Fruit fly (Drosophila melanogaster) whole organism, prepupa: Measurements from ENCODE around the gene cact.

Source experiments
- Blimp-1 ChIP-seq: fragments of 200-800 bp; sonication (Bioruptor generic); optimal IDR thresholded peaks from 3 replicates; lab custom pipeline; 2017; ENCODE audit warnings: missing biosample characterization, missing genetic modification characterization, mild to moderate bottlenecking, moderate library complexity, missing genetic modification reagents
- CG10669 ChIP-seq: fragments of 200-800 bp; sonication (Bioruptor generic); optimal IDR thresholded peaks from 3 replicates; lab custom pipeline; 2018; ENCODE audit warnings: missing biosample characterization, mild to moderate bottlenecking, missing genetic modification characterization, moderate library complexity
- CG11294 ChIP-seq: fragments of 200-800 bp; sonication (Bioruptor generic); IDR thresholded peaks from 2 replicates; pipeline ENCODE4 v1.3.6; 2022; ENCODE audit warnings: missing biosample characterization, missing genetic modification characterization
- CG11762 ChIP-seq: fragments of 200-800 bp; sonication (Bioruptor generic); optimal IDR thresholded peaks from 3 replicates; lab custom pipeline; 2016; ENCODE audit warnings: missing biosample characterization, missing genetic modification characterization; ENCODE audit not compliant: insufficient read depth
- CG15336 ChIP-seq: fragments of 200-800 bp; sonication (Bioruptor generic); IDR thresholded peaks from 2 replicates; pipeline ENCODE4 v1.3.6; 2022; ENCODE audit warnings: missing biosample characterization, missing genetic modification characterization
- CG1621 ChIP-seq: fragments of 200-800 bp; sonication (Bioruptor generic); optimal IDR thresholded peaks from 3 replicates; lab custom pipeline; 2018; ENCODE audit warnings: missing biosample characterization, mild to moderate bottlenecking, missing genetic modification characterization
- CG3032 ChIP-seq: fragments of 200-800 bp; optimal IDR thresholded peaks from 2 replicates; lab custom pipeline; 2019; ENCODE audit warnings: missing biosample characterization, mild to moderate bottlenecking, missing genetic modification characterization, moderate library complexity
- CG31627 ChIP-seq: fragments of 200-800 bp; sonication (Bioruptor generic); optimal IDR thresholded peaks from 3 replicates; lab custom pipeline; 2016; ENCODE audit warnings: missing biosample characterization, missing genetic modification characterization
- CG34406 ChIP-seq: fragments of 200-800 bp; sonication (Bioruptor generic); optimal IDR thresholded peaks from 3 replicates; lab custom pipeline; 2016; ENCODE audit warnings: missing biosample characterization, missing genetic modification characterization
- CG3919 ChIP-seq: fragments of 200-800 bp; sonication (Bioruptor generic); optimal IDR thresholded peaks from 3 replicates; lab custom pipeline; 2016; ENCODE audit warnings: missing biosample characterization, missing genetic modification characterization
- CG4318 ChIP-seq: fragments of 200-800 bp; sonication (Bioruptor generic); optimal IDR thresholded peaks from 3 replicates; lab custom pipeline; 2017; ENCODE audit warnings: missing biosample characterization, mild to moderate bottlenecking, missing genetic modification characterization
- CG6163 ChIP-seq: fragments of 200-800 bp; sonication (Bioruptor generic); IDR thresholded peaks from 3 replicates; pipeline ENCODE4 v1.3.6; 2022; ENCODE audit warnings: missing biosample characterization, missing genetic modification characterization
- CG6808 ChIP-seq: fragments of 200-800 bp; sonication (Bioruptor generic); optimal IDR thresholded peaks from 3 replicates; lab custom pipeline; 2017; ENCODE audit warnings: missing biosample characterization, missing genetic modification characterization, mild to moderate bottlenecking, moderate library complexity, missing genetic modification reagents
- CG6854 ChIP-seq: fragments of 200-800 bp; sonication (Bioruptor generic); optimal IDR thresholded peaks from 2 replicates; lab custom pipeline; 2017; ENCODE audit warnings: missing biosample characterization, mild to moderate bottlenecking, missing genetic modification characterization
- CG7368 ChIP-seq: fragments of 200-800 bp; sonication (Bioruptor generic); optimal IDR thresholded peaks from 3 replicates; lab custom pipeline; 2016; ENCODE audit warnings: missing biosample characterization, missing genetic modification characterization
- CG8119 ChIP-seq: fragments of 200-800 bp; sonication (Bioruptor generic); IDR thresholded peaks from 3 replicates; pipeline ENCODE4 v1.3.6; 2022; ENCODE audit warnings: missing biosample characterization, missing genetic modification characterization
- CG8319 ChIP-seq: fragments of 200-800 bp; sonication (Bioruptor generic); optimal IDR thresholded peaks from 3 replicates; lab custom pipeline; 2016; ENCODE audit warnings: missing biosample characterization, missing genetic modification characterization
- CG8632 ChIP-seq: fragments of 200-800 bp; sonication (Bioruptor generic); optimal IDR thresholded peaks from 3 replicates; lab custom pipeline; 2016; ENCODE audit warnings: missing biosample characterization, missing genetic modification characterization
- Eip75B ChIP-seq: fragments of 200-800 bp; sonication (Bioruptor generic); optimal IDR thresholded peaks from 3 replicates; lab custom pipeline; 2016; ENCODE audit warnings: missing biosample characterization, missing genetic modification characterization
- Eip78C ChIP-seq: fragments of 200-800 bp; sonication (Bioruptor generic); peaks from one replicate; lab custom pipeline; 2016; ENCODE audit warnings: missing biosample characterization, missing genetic modification characterization
- Eip93F ChIP-seq: fragments of 200-800 bp; sonication (Bioruptor generic); optimal IDR thresholded peaks from 2 replicates; lab custom pipeline; 2016; ENCODE audit warnings: missing biosample characterization, mild to moderate bottlenecking, missing genetic modification characterization
- Ets21C ChIP-seq: fragments of 200-800 bp; sonication (Bioruptor generic); optimal IDR thresholded peaks from 3 replicates; lab custom pipeline; 2016; ENCODE audit warnings: missing biosample characterization, missing genetic modification characterization
- Ets96B ChIP-seq: fragments of 200-800 bp; optimal IDR thresholded peaks from 2 replicates; lab custom pipeline; 2019; ENCODE audit warnings: missing biosample characterization, mild to moderate bottlenecking, missing genetic modification characterization, moderate library complexity
- Gug ChIP-seq: fragments of 200-800 bp; sonication (Bioruptor generic); IDR thresholded peaks from 2 replicates; pipeline ENCODE4 v1.3.6; 2022; ENCODE audit warnings: missing biosample characterization, missing genetic modification characterization
- Hr38 ChIP-seq: sonication (Bioruptor generic); optimal IDR thresholded peaks from 2 replicates; lab custom pipeline; 2016; ENCODE audit warnings: missing biosample characterization, missing genetic modification characterization
- Hr39 ChIP-seq: fragments of 200-800 bp; sonication (Bioruptor generic); optimal IDR thresholded peaks from 2 replicates; lab custom pipeline; 2016; ENCODE audit warnings: missing biosample characterization, missing genetic modification characterization
- Hr4 ChIP-seq: fragments of 200-800 bp; sonication (Bioruptor generic); optimal IDR thresholded peaks from 3 replicates; lab custom pipeline; 2016; ENCODE audit warnings: missing biosample characterization, missing genetic modification characterization
- Lpt ChIP-seq: fragments of 200-800 bp; sonication (Bioruptor generic); optimal IDR thresholded peaks from 3 replicates; lab custom pipeline; 2016; ENCODE audit warnings: missing biosample characterization, missing genetic modification characterization
- OdsH ChIP-seq: fragments of 200-800 bp; sonication (Bioruptor generic); optimal IDR thresholded peaks from 3 replicates; lab custom pipeline; 2016; ENCODE audit warnings: missing biosample characterization, missing genetic modification characterization
- Sox102F ChIP-seq: fragments of 200-800 bp; sonication (Bioruptor generic); optimal IDR thresholded peaks from 2 replicates; lab custom pipeline; 2016; ENCODE audit warnings: missing biosample characterization, mild to moderate bottlenecking, missing genetic modification characterization
- Sox14 ChIP-seq: fragments of 200-800 bp; sonication (Bioruptor generic); optimal IDR thresholded peaks from 3 replicates; lab custom pipeline; 2016; ENCODE audit warnings: missing biosample characterization, missing genetic modification characterization
- Sox15 ChIP-seq: fragments of 200-800 bp; sonication (Bioruptor generic); optimal IDR thresholded peaks from 3 replicates; lab custom pipeline; 2016; ENCODE audit warnings: missing biosample characterization, missing genetic modification characterization
- acj6 ChIP-seq: fragments of 200-800 bp; sonication (Bioruptor generic); optimal IDR thresholded peaks from 3 replicates; lab custom pipeline; 2016; ENCODE audit warnings: missing biosample characterization, missing genetic modification characterization
- dac ChIP-seq: fragments of 200-800 bp; sonication (Bioruptor generic); optimal IDR thresholded peaks from 2 replicates; lab custom pipeline; 2017; ENCODE audit warnings: missing biosample characterization, mild to moderate bottlenecking, missing genetic modification characterization
- dsx ChIP-seq: fragments of 200-800 bp; optimal IDR thresholded peaks from 3 replicates; lab custom pipeline; 2019; ENCODE audit warnings: missing biosample characterization, mild to moderate bottlenecking, missing genetic modification characterization, moderate library complexity; ENCODE audit not compliant: poor library complexity, severe bottlenecking
- eg ChIP-seq: fragments of 200-800 bp; sonication (Bioruptor generic); IDR thresholded peaks from 3 replicates; pipeline ENCODE4 v1.3.6; 2022; ENCODE audit warnings: missing biosample characterization, missing genetic modification characterization
- esn ChIP-seq: fragments of 200-800 bp; sonication (Bioruptor generic); optimal IDR thresholded peaks from 2 replicates; lab custom pipeline; 2016; ENCODE audit warnings: missing biosample characterization, mild to moderate bottlenecking, missing genetic modification characterization, moderate library complexity
- fd59A ChIP-seq: fragments of 200-800 bp; sonication (Bioruptor generic); optimal IDR thresholded peaks from 2 replicates; lab custom pipeline; 2017; ENCODE audit warnings: missing biosample characterization, mild to moderate bottlenecking, missing genetic modification characterization, missing genetic modification reagents
- fd85E ChIP-seq: fragments of 200-800 bp; sonication (Bioruptor generic); optimal IDR thresholded peaks from 3 replicates; lab custom pipeline; 2016; ENCODE audit warnings: missing biosample characterization, missing genetic modification characterization
- fkh ChIP-seq: fragments of 200-800 bp; sonication (Bioruptor generic); optimal IDR thresholded peaks from 3 replicates; lab custom pipeline; 2017; ENCODE audit warnings: missing biosample characterization, mild to moderate bottlenecking, missing genetic modification characterization, moderate library complexity
- lz ChIP-seq: fragments of 200-800 bp; sonication (Bioruptor generic); optimal IDR thresholded peaks from 3 replicates; lab custom pipeline; 2016; ENCODE audit warnings: missing biosample characterization, missing genetic modification characterization
- salr ChIP-seq, 2 experiments: fragments of 200-800 bp; sonication (Bioruptor generic); optimal IDR thresholded peaks; 3 replicates each; lab custom pipeline; 2016 to 2018; ENCODE audit warnings: missing biosample characterization in 2 of 2, missing genetic modification characterization in 2 of 2, mild to moderate bottlenecking in 1 of 2
- spab ChIP-seq: fragments of 200-800 bp; sonication (Bioruptor generic); optimal IDR thresholded peaks from 2 replicates; lab custom pipeline; 2017; ENCODE audit warnings: missing biosample characterization, mild to moderate bottlenecking, missing genetic modification characterization, missing genetic modification reagents
- ss ChIP-seq, 2 experiments: fragments of 200-800 bp; sonication (Bioruptor generic); optimal IDR thresholded peaks; 2 replicates in 1 of 2; 3 replicates in 1 of 2; lab custom pipeline; 2017 to 2018; ENCODE audit warnings: mild to moderate bottlenecking in 2 of 2, missing biosample characterization in 2 of 2, missing genetic modification characterization in 2 of 2, moderate library complexity in 1 of 2
- svp ChIP-seq: fragments of 200-800 bp; sonication (Bioruptor generic); peaks from one replicate; lab custom pipeline; 2016; ENCODE audit warnings: missing biosample characterization, missing genetic modification characterization
- topi ChIP-seq: fragments of 200-800 bp; sonication (Bioruptor generic); optimal IDR thresholded peaks from 3 replicates; lab custom pipeline; 2016; ENCODE audit warnings: missing biosample characterization, missing genetic modification characterization
- vri ChIP-seq: fragments of 200-800 bp; sonication (Bioruptor generic); optimal IDR thresholded peaks from 3 replicates; lab custom pipeline; 2016; ENCODE audit warnings: missing biosample characterization, mild to moderate bottlenecking, missing genetic modification characterization

Gene cact

DNA sequence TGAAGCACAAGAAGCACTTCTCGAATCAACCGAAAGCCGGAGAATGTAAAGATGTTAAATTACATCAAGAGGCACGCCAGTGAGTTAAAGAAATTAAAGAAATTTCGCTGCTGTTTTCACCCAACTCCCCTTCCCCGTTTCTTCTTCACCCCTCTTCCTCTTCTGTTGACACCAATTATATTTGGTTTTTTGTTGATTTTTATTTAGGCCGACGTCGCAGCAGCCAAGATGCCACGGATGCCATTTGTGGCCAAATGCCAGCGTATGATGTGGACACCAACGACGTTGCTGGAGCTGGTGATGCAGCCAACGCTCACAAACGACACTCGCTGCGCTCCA is 37.6 kb downstream of the cact start:
- no peak for TF ChIP-seq CG34406
- no peak for TF ChIP-seq CG15336 (GFP tag; lab: Robert Waterston, UW)
- no peak for TF ChIP-seq CG10669 (GFP tag; lab: Kevin White, UChicago)
- TF ChIP-seq fkh (GFP tag; lab: Kevin White, UChicago), result no peak
- TF ChIP-seq fd59A (GFP tag; lab: Kevin White, UChicago), result no peak
- TF ChIP-seq Sox14 (GFP tag; lab: Kevin White, UChicago), result no peak
- no peak for TF ChIP-seq Eip75B (GFP tag; lab: Kevin White, UChicago)
- TF ChIP-seq Gug (GFP tag; lab: Robert Waterston, UW), result no peak
- TF ChIP-seq vri, result no peak
- no peak for TF ChIP-seq eg
- TF ChIP-seq Eip93F (GFP tag; lab: Kevin White, UChicago), result no peak
- TF ChIP-seq CG1621, result no peak
- no peak for TF ChIP-seq ss (GFP tag; optimal IDR thresholded peaks at IDR 0.05; lab: Kevin White, UChicago)
- no peak for TF ChIP-seq CG11762 (GFP tag; lab: Kevin White, UChicago)
- TF ChIP-seq fd85E (GFP tag; lab: Kevin White, UChicago), result no peak
- TF ChIP-seq CG4318 (GFP tag; lab: Kevin White, UChicago), result no peak

DNA sequence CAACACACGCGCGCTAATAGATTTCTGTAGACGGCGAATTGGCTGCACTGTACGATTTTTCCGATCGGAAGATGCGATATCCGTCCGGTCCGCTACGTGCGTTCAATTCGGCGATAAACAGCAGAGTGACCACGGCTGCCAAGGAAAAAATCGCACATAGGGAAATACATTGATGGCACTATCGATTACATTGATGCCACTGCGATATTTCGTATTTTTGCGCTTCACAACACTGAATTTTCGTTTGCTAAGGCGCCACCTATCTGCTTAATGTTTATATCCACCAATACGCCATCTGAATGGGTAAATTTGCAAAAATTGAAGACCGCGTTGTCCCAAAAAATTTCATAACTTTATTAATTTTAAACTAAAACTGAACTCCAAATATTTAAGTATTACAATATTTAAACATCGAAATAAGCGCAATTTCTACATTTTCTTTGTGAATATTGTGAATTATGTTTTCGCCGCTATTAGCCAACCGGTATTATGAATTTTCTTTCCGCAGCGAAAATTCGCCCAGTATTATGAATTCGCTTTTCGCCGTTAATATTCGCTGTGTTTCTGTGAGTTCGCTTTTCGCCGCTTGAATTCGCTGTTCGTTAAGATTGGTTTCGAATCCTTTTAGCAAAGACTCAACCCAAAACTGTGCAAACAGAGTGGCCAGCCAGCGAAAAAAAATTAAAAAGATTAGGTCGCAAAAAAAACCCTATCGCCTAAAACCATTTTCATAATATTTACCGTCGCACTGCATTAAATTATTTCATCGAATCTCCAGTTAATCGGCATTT is 38.2 kb downstream of the cact start, which contains the start of the genes crp and pkaap:
Gene crp, minus strand, starts transcription at position 129 of the 791 bp plus-strand sequence.
Gene pkaap, plus strand, starts transcription at position 689 of the 791 bp plus-strand sequence.
- TF ChIP-seq CG8632 (GFP tag; lab: Kevin White, UChicago), result no peak
- TF ChIP-seq dac (GFP tag; lab: Kevin White, UChicago), result peak; percentile 27
- peak; percentile 79 for TF ChIP-seq lz (GFP tag; lab: Kevin White, UChicago)
- no peak for TF ChIP-seq CG11762 (GFP tag; lab: Kevin White, UChicago)
- peak; percentile 21 for TF ChIP-seq CG3032 (tag; lab: Kevin White, UChicago)
- no peak for TF ChIP-seq Sox102F (GFP tag; lab: Kevin White, UChicago)
- TF ChIP-seq eg, result no peak
- TF ChIP-seq CG3919 (GFP tag; lab: Kevin White, UChicago), result peak; percentile 82
- peak; percentile 94 for TF ChIP-seq fkh (GFP tag; lab: Kevin White, UChicago)
- peak; percentile 25 for TF ChIP-seq CG8319 (GFP tag; lab: Kevin White, UChicago)
- no peak for TF ChIP-seq CG6163 (GFP tag; lab: Robert Waterston, UW)
- peak; percentile 49 for TF ChIP-seq Hr4 (GFP tag; lab: Kevin White, UChicago)
- TF ChIP-seq Sox15, result peak; percentile 25
- TF ChIP-seq CG8119, result no peak
- peak; percentile 57 for TF ChIP-seq Eip93F (GFP tag; lab: Kevin White, UChicago)
- TF ChIP-seq Eip78C (GFP tag; lab: Kevin White, UChicago), result peak; percentile 80
- no peak for TF ChIP-seq CG34406
- peak in 1 of 2 experiments; percentile 27 for TF ChIP-seq salr (GFP tag; optimal IDR thresholded peaks at IDR 0.05; lab: Kevin White, UChicago)
- TF ChIP-seq CG1621, result peak; percentile 65
- peak; percentile 60 for TF ChIP-seq Ets21C (GFP tag; lab: Kevin White, UChicago)
- no peak for TF ChIP-seq spab (GFP tag; lab: Kevin White, UChicago)
- no peak for TF ChIP-seq Blimp-1
- peak; percentile 63 for TF ChIP-seq acj6 (GFP tag; lab: Kevin White, UChicago)
- peak; percentile 65 for TF ChIP-seq OdsH (GFP tag; lab: Kevin White, UChicago)
- peak; percentile 54 for TF ChIP-seq topi (GFP tag; lab: Kevin White, UChicago)
- TF ChIP-seq CG11294, result no peak
- no peak for TF ChIP-seq Ets96B (tag; lab: Kevin White, UChicago)
- peak; percentile 17 for TF ChIP-seq CG6808 (GFP tag; lab: Kevin White, UChicago)
- TF ChIP-seq Hr39, result peak; percentile 81
- TF ChIP-seq Lpt (GFP tag; lab: Kevin White, UChicago), result no peak
- peak; percentile 69 for TF ChIP-seq dsx (GFP tag; lab: Kevin White, UChicago)
- TF ChIP-seq ss (GFP tag; optimal IDR thresholded peaks at IDR 0.05; lab: Kevin White, UChicago), result peak; percentile 37 to 57
- peak; percentile 28 for TF ChIP-seq CG6854 (GFP tag; lab: Kevin White, UChicago)
- no peak for TF ChIP-seq Hr38 (GFP tag; lab: Kevin White, UChicago)
- TF ChIP-seq Eip75B (GFP tag; lab: Kevin White, UChicago), result peak; percentile 60
- peak; percentile 53 for TF ChIP-seq CG7368
- TF ChIP-seq Gug (GFP tag; lab: Robert Waterston, UW), result no peak
- TF ChIP-seq CG31627 (GFP tag; lab: Kevin White, UChicago), result peak; percentile 83
- TF ChIP-seq fd85E (GFP tag; lab: Kevin White, UChicago), result peak; percentile 48
- peak; percentile 76 for TF ChIP-seq esn (GFP tag; lab: Kevin White, UChicago)
- peak; percentile 15 for TF ChIP-seq CG10669 (GFP tag; lab: Kevin White, UChicago)
- no peak for TF ChIP-seq svp (GFP tag; lab: Kevin White, UChicago)
